Worm (Caenorhabditis elegans): ENCODE measurements around the gene T25E12.14.

Gene T25E12.14

ce11 chrV:16726915-16727314, at the start of gene T25E12.14:
T25E12.14 (plus strand) TSS chrV:16727215.
- no peak for TF ChIP-seq Y56A3A.18 (GFP tag; IDR thresholded peaks at IDR 0.05)
- TF ChIP-seq madf-3 (GFP tag; IDR thresholded peaks at IDR 0.05): no peak

ce11 chrV:16679237-16679636, 47.8 kb upstream of the T25E12.14 start, which contains the start of gene srz-103:
srz-103 (minus strand) TSS chrV:16679337.
- TF ChIP-seq repo-1 (tag; optimal IDR thresholded peaks at IDR 0.05) (no peak), dox-1 (GFP tag; IDR thresholded peaks at IDR 0.05) (no peak), T07F8.4 (tag; optimal IDR thresholded peaks at IDR 0.05) (no peak), aptf-2 (GFP tag; conservative IDR thresholded peaks at IDR 0.05) (no peak), attf-3 (GFP tag; conservative IDR thresholded peaks at IDR 0.05) (no peak), athp-1 (tag; optimal IDR thresholded peaks at IDR 0.05) (no peak)

ce11 chrV:16679981-16680380, 47.0 kb upstream of the T25E12.14 start, which contains the start of gene srw-44:
srw-44 (plus strand) TSS chrV:16680281.
- TF ChIP-seq unc-130 (GFP tag; optimal IDR thresholded peaks at IDR 0.05) (no peak), B0336.3 (GFP tag; IDR thresholded peaks at IDR 0.05) (no peak), ZK185.1 (tag; optimal IDR thresholded peaks at IDR 0.05; ENCODE audit: poor library complexity, severe bottlenecking) (no peak), ceh-79 (tag; optimal IDR thresholded peaks at IDR 0.05) (no peak), aptf-2 (GFP tag; conservative IDR thresholded peaks at IDR 0.05) (no peak), lsy-27 (tag; optimal IDR thresholded peaks at IDR 0.05; ENCODE audit: borderline replicate concordance, insufficient read depth) (no peak), egrh-3 (GFP tag; IDR thresholded peaks at IDR 0.05) (no peak), hlh-26 (GFP tag; conservative IDR thresholded peaks at IDR 0.05) (no peak), F57C9.4 (tag; optimal IDR thresholded peaks at IDR 0.05) (no peak), mes-4 (tag; optimal IDR thresholded peaks at IDR 0.05) (no peak), T26A5.8 (tag; optimal IDR thresholded peaks at IDR 0.05) (no peak), die-1 (tag; optimal IDR thresholded peaks at IDR 0.05) (no peak), ceh-100 (GFP tag; IDR thresholded peaks at IDR 0.05) (no peak), hlh-12 (tag; optimal IDR thresholded peaks at IDR 0.05) (no peak)

- TF ChIP-seq mes-4 (tag; optimal IDR thresholded peaks at IDR 0.05) (no peak), nhr-90 (tag; optimal IDR thresholded peaks at IDR 0.05) (no peak), ets-4 (GFP tag; optimal IDR thresholded peaks at IDR 0.05) (no peak), madf-8 (GFP tag; conservative IDR thresholded peaks at IDR 0.05) (no peak), cebp-1 (GFP tag; IDR thresholded peaks at IDR 0.05) (no peak), cebp-1 (tag; optimal IDR thresholded peaks at IDR 0.05) (no peak), ztf-3 (GFP tag; optimal IDR thresholded peaks at IDR 0.05) (no peak), madf-3 (GFP tag; IDR thresholded peaks at IDR 0.05) (no peak), egl-44 (GFP tag; IDR thresholded peaks at IDR 0.05) (no peak), somi-1 (GFP tag; optimal IDR thresholded peaks at IDR 0.05) (no peak), F49E8.2 (tag; optimal IDR thresholded peaks at IDR 0.05; ENCODE audit: insufficient read depth) (no peak), ztf-18 (tag; optimal IDR thresholded peaks at IDR 0.05) (no peak), tlf-1 (GFP tag; optimal IDR thresholded peaks at IDR 0.05) (no peak), let-526 (GFP tag; IDR thresholded peaks at IDR 0.05) (no peak)
Measured at ce11 chrV:16682886-16683285, 44.1 kb upstream of the T25E12.14 start, which contains the start of gene srw-36. srw-36 (plus strand) TSS chrV:16683186.

ce11 chrV:16683359-16683758, 43.7 kb upstream of the T25E12.14 start:
- no peak for TF ChIP-seq C06A6.2 (GFP tag; conservative IDR thresholded peaks at IDR 0.05)
- no peak for TF ChIP-seq hlh-12 (tag; optimal IDR thresholded peaks at IDR 0.05)
- TF ChIP-seq nfya-2 (GFP tag; IDR thresholded peaks at IDR 0.05): no peak
- TF ChIP-seq ztf-28 (GFP tag; IDR thresholded peaks at IDR 0.05): no peak
